Worm (Caenorhabditis elegans) whole organism, L2 larva: Measurements from ENCODE around the gene iglr-2.

Experiments used
- C34F6.9 ChIP-seq: fragments of 150-350 bp; optimal IDR thresholded peaks from 2 replicates; lab custom pipeline; 2014; ENCODE audit warnings: missing biosample characterization, missing genetic modification characterization
- F13H6.1 ChIP-seq: sonication (generic microtip); optimal IDR thresholded peaks from 2 replicates; lab custom pipeline; 2016; ENCODE audit warnings: missing genetic modification characterization, missing compliant biosample characterization
- R02D3.7 ChIP-seq: fragments of 150-350 bp; optimal IDR thresholded peaks from 2 replicates; lab custom pipeline; 2014; ENCODE audit warnings: missing biosample characterization, missing genetic modification characterization
- Y55F3AM.14 ChIP-seq: fragments of 200-800 bp; sonication (Bioruptor generic); optimal IDR thresholded peaks from 2 replicates; lab custom pipeline; 2018; ENCODE audit warnings: mild to moderate bottlenecking, missing genetic modification characterization, missing compliant biosample characterization
- ZK546.5 ChIP-seq: sonication (generic microtip); optimal IDR thresholded peaks from 2 replicates; lab custom pipeline; 2017; ENCODE audit warnings: missing biosample characterization, missing genetic modification characterization
- alr-1 ChIP-seq: fragments of 150-350 bp; optimal IDR thresholded peaks from 2 replicates; lab custom pipeline; 2014; ENCODE audit warnings: missing biosample characterization, missing genetic modification characterization
- ama-1 ChIP-seq: fragments of 150-350 bp; optimal IDR thresholded peaks from 2 replicates; lab custom pipeline; 2018; ENCODE audit warnings: inconsistent platforms
- blmp-1 ChIP-seq: sonication (generic microtip); optimal IDR thresholded peaks from 2 replicates; lab custom pipeline; 2017; ENCODE audit warnings: missing genetic modification characterization, mild to moderate bottlenecking, missing compliant biosample characterization, antibody characterized with exemption, moderate library complexity; ENCODE audit not compliant: insufficient read depth
- ceh-16 ChIP-seq: fragments of 150-350 bp; optimal IDR thresholded peaks from 2 replicates; lab custom pipeline; 2014; ENCODE audit warnings: missing biosample characterization, missing genetic modification characterization
- ceh-82 ChIP-seq: fragments of 150-350 bp; optimal IDR thresholded peaks from 2 replicates; lab custom pipeline; 2014; ENCODE audit warnings: missing biosample characterization, missing genetic modification characterization
- crh-2 ChIP-seq: sonication (generic microtip); optimal IDR thresholded peaks from 2 replicates; lab custom pipeline; 2017; ENCODE audit warnings: missing biosample characterization, missing genetic modification characterization
- egl-27 ChIP-seq: sonication (generic microtip); optimal IDR thresholded peaks from 3 replicates; lab custom pipeline; 2017; ENCODE audit warnings: missing biosample characterization, missing genetic modification reagents, missing genetic modification characterization
- elt-1 ChIP-seq: fragments of 150-350 bp; optimal IDR thresholded peaks from 2 replicates; lab custom pipeline; 2014; ENCODE audit warnings: missing biosample characterization, missing genetic modification characterization
- elt-3 ChIP-seq: sonication (generic microtip); optimal IDR thresholded peaks from 2 replicates; lab custom pipeline; 2017; ENCODE audit warnings: missing biosample characterization, missing genetic modification characterization
- fos-1 ChIP-seq: fragments of 150-350 bp; optimal IDR thresholded peaks from 2 replicates; lab custom pipeline; 2014; ENCODE audit warnings: missing biosample characterization, missing genetic modification characterization
- gmeb-1 ChIP-seq: fragments of 150-350 bp; optimal IDR thresholded peaks from 2 replicates; lab custom pipeline; 2014; ENCODE audit warnings: missing biosample characterization, missing genetic modification characterization
- lin-39 ChIP-seq: fragments of 150-350 bp; optimal IDR thresholded peaks from 2 replicates; lab custom pipeline; 2014; ENCODE audit warnings: missing biosample characterization, missing genetic modification reagents, missing genetic modification characterization
- lsy-2 ChIP-seq, 2 experiments: fragments of 150-350 bp in 1 of 2; sonication (generic microtip) in 1 of 2; optimal IDR thresholded peaks; 2 replicates each; lab custom pipeline; 2014 to 2017; ENCODE audit warnings: missing biosample characterization in 2 of 2, missing genetic modification characterization in 2 of 2
- mbf-1 ChIP-seq: sonication (generic microtip); optimal IDR thresholded peaks from 2 replicates; lab custom pipeline; 2017; ENCODE audit warnings: missing biosample characterization, missing genetic modification characterization
- mdl-1 ChIP-seq, 2 experiments: fragments of 150-350 bp in 1 of 2; sonication (generic microtip) in 1 of 2; optimal IDR thresholded peaks; 2 replicates each; lab custom pipeline; 2017; ENCODE audit warnings: missing biosample characterization in 2 of 2, missing genetic modification characterization in 2 of 2
- nhr-12 ChIP-seq: fragments of 150-350 bp; optimal IDR thresholded peaks from 2 replicates; lab custom pipeline; 2014; ENCODE audit warnings: missing biosample characterization, missing genetic modification characterization
- nhr-129 ChIP-seq: fragments of 150-350 bp; optimal IDR thresholded peaks from 2 replicates; lab custom pipeline; 2014; ENCODE audit warnings: missing biosample characterization, missing genetic modification characterization
- nhr-21 ChIP-seq: fragments of 150-350 bp; optimal IDR thresholded peaks from 2 replicates; lab custom pipeline; 2014; ENCODE audit warnings: missing biosample characterization, missing genetic modification characterization
- nhr-23 ChIP-seq: fragments of 150-350 bp; optimal IDR thresholded peaks from 2 replicates; lab custom pipeline; 2014; ENCODE audit warnings: missing biosample characterization, missing genetic modification reagents, missing genetic modification characterization
- nhr-237 ChIP-seq: fragments of 150-350 bp; optimal IDR thresholded peaks from 2 replicates; lab custom pipeline; 2014; ENCODE audit warnings: missing biosample characterization, missing genetic modification characterization
- nhr-25 ChIP-seq: fragments of 150-350 bp; sonication (generic microtip); optimal IDR thresholded peaks from 3 replicates; lab custom pipeline; 2014; ENCODE audit warnings: missing biosample characterization, missing genetic modification characterization
- nhr-77 ChIP-seq: fragments of 150-350 bp; optimal IDR thresholded peaks from 2 replicates; lab custom pipeline; 2014; ENCODE audit warnings: missing biosample characterization, missing genetic modification characterization
- peb-1 ChIP-seq: fragments of 150-350 bp; optimal IDR thresholded peaks from 2 replicates; lab custom pipeline; 2014; ENCODE audit warnings: missing biosample characterization, missing genetic modification characterization
- sma-3 ChIP-seq: sonication (generic microtip); optimal IDR thresholded peaks from 2 replicates; lab custom pipeline; 2016; ENCODE audit warnings: missing genetic modification reagents, missing genetic modification characterization, missing compliant biosample characterization
- sma-9 ChIP-seq, 2 experiments: fragments of 150-350 bp in 1 of 2; sonication (generic microtip) in 1 of 2; optimal IDR thresholded peaks; 2 replicates each; lab custom pipeline; 2014 to 2016; ENCODE audit warnings: missing genetic modification characterization in 2 of 2, mild to moderate bottlenecking in 1 of 2, missing biosample characterization in 1 of 2, missing compliant biosample characterization in 1 of 2, missing genetic modification reagents in 1 of 2, moderate library complexity in 1 of 2
- unc-39 ChIP-seq: fragments of 150-350 bp; optimal IDR thresholded peaks from 2 replicates; lab custom pipeline; 2014; ENCODE audit warnings: missing biosample characterization, missing genetic modification characterization
- unc-55 ChIP-seq: fragments of 150-350 bp; sonication (generic microtip); optimal IDR thresholded peaks from 3 replicates; lab custom pipeline; 2014; ENCODE audit warnings: missing biosample characterization, missing genetic modification reagents, missing genetic modification characterization
- unc-62 ChIP-seq: fragments of 150-350 bp; optimal IDR thresholded peaks from 2 replicates; lab custom pipeline; 2014; ENCODE audit warnings: missing biosample characterization, missing genetic modification reagents, missing genetic modification characterization
- zag-1 ChIP-seq: fragments of 150-350 bp; optimal IDR thresholded peaks from 2 replicates; lab custom pipeline; 2014; ENCODE audit warnings: missing biosample characterization, missing genetic modification characterization
- ztf-1 ChIP-seq: fragments of 200-800 bp; sonication (Bioruptor generic); conservative IDR thresholded peaks from 2 replicates; pipeline ENCODE4 v1.3.6; 2022; ENCODE audit warnings: missing genetic modification characterization, missing compliant biosample characterization
- ztf-11 ChIP-seq: sonication (generic microtip); optimal IDR thresholded peaks from 2 replicates; lab custom pipeline; 2017; ENCODE audit warnings: missing biosample characterization, missing genetic modification characterization
- ztf-4 ChIP-seq: fragments of 150-350 bp; optimal IDR thresholded peaks from 2 replicates; lab custom pipeline; 2014; ENCODE audit warnings: missing biosample characterization, missing genetic modification characterization

The iglr-2 gene

ce11 chrIII:8307356-8307755 lies 23.8 kb downstream of the iglr-2 start, which contains the start of the genes F10E9.7 and F10E9.5 (continued):
- TF ChIP-seq gmeb-1 (peak; percentile 92), egl-27 (peak; percentile 72), ceh-82 (tag; lab: Kevin White, UChicago) (no peak)

- TF ChIP-seq Y55F3AM.14 (GFP tag; lab: Kevin White, UChicago) (no peak), ceh-16 (tag; lab: Kevin White, UChicago) (no peak), lin-39 (tag; lab: Kevin White, UChicago) (no peak), R02D3.7 (tag; lab: Kevin White, UChicago) (no peak), sma-3 (GFP tag; lab: Kevin White, UChicago) (no peak), unc-55 (GFP tag; lab: Kevin White, UChicago) (no peak), unc-39 (tag; lab: Kevin White, UChicago) (no peak), nhr-12 (tag; lab: Kevin White, UChicago) (no peak)
Observed at ce11 chrIII:8305816-8306215, 25.3 kb downstream of the iglr-2 start.

ce11 chrIII:8305304-8305703 lies 25.8 kb downstream of the iglr-2 start:
- no peak for TF ChIP-seq unc-55 (GFP tag; lab: Kevin White, UChicago)
- TF ChIP-seq crh-2 (tag; lab: Kevin White, UChicago) = no peak
- TF ChIP-seq ztf-1 = no peak
- TF ChIP-seq nhr-12 (tag; lab: Kevin White, UChicago) = no peak
- no peak for TF ChIP-seq mdl-1 (tag; optimal IDR thresholded peaks at IDR 0.05; lab: Kevin White, UChicago)
- no peak for TF ChIP-seq sma-9 (GFP tag; optimal IDR thresholded peaks at IDR 0.05; lab: Kevin White, UChicago)
- TF ChIP-seq sma-9 (tag; optimal IDR thresholded peaks at IDR 0.05; lab: Kevin White, UChicago) = no peak
- no peak for TF ChIP-seq ceh-82 (tag; lab: Kevin White, UChicago)
- no peak for TF ChIP-seq nhr-77 (tag; lab: Kevin White, UChicago)
- TF ChIP-seq C34F6.9 (tag; lab: Kevin White, UChicago) = no peak
- no peak for TF ChIP-seq elt-3 (tag; lab: Kevin White, UChicago)
- no peak for TF ChIP-seq unc-39 (tag; lab: Kevin White, UChicago)
- no peak for TF ChIP-seq ZK546.5 (tag; lab: Kevin White, UChicago)

DNA sequence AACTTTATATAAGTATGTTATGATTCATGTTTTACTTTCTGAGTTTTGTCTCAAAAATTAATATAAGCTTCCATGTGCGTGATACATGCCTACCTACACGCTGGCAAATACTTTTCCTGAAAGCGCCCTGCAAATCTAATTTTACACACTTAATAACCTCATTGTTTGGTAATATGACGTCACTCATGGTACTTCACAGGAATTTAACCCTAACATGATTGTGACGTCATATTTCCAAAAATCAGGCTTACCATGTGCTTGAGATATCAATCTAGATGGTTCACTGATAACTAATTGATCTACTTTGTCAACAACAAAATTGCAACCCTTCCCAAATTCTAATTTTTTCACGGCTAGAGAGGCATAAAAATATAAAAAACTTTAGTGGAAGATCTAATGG lies 27.7 kb downstream of the iglr-2 start:
- TF ChIP-seq ztf-4 (tag; lab: Kevin White, UChicago) (no peak), unc-62 (GFP tag; lab: Kevin White, UChicago) (no peak), F13H6.1 (tag; lab: Kevin White, UChicago) (no peak), R02D3.7 (tag; lab: Kevin White, UChicago) (no peak), alr-1 (tag; lab: Kevin White, UChicago) (no peak), peb-1 (tag; lab: Kevin White, UChicago) (no peak), sma-3 (GFP tag; lab: Kevin White, UChicago) (no peak), mdl-1 (tag; optimal IDR thresholded peaks at IDR 0.05; lab: Kevin White, UChicago) (no peak), sma-9 (GFP tag; optimal IDR thresholded peaks at IDR 0.05; lab: Kevin White, UChicago) (no peak), sma-9 (tag; optimal IDR thresholded peaks at IDR 0.05; lab: Kevin White, UChicago) (no peak), nhr-129 (tag; lab: Kevin White, UChicago) (no peak), elt-1 (tag; lab: Kevin White, UChicago) (no peak), unc-55 (GFP tag; lab: Kevin White, UChicago) (no peak), ceh-82 (tag; lab: Kevin White, UChicago) (no peak)

DNA sequence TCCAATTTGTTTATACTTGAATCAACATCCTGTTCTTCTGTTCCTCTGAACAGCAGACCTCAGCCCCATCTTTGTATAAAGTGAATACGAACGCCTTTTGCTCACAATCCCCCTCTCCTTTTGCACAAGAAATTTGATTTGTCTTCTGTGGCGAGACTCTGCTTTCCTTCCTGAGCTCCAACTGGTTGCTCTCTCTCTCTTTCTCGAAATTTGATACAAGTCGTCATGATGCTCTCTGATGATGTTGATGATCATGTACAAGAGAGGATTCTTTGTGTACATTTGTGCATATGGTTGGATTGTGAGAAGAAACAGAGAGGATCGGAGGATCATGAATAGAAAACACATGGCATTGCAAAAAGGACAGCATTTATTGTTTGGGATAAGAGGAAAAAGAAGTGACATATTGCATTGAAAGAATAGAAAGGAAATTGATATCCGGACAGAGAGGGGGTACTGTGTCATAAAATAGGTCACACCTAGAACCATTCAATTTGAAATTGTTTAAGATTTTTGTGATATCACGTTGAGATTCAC lies 30.2 kb downstream of the iglr-2 start:
- no peak for TF ChIP-seq R02D3.7 (tag; lab: Kevin White, UChicago)

DNA sequence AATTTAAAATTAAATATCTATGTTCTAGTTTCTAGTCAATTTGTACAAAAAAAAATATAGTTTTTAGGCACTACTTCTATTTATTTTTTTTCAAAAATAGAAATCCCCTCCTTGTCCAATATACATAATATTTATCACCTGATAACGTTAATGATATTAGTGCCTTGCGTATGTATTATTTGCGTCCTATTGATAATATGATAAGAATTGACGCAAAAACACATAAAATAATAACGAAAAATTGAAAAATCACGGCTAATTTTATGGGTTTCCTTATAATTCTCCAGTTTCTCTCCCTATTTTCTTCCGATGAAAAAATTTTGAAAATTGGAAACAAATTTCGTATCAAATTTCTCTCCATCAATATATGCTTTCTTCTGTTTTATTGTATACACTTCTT lies 31.4 kb downstream of the iglr-2 start:
- no peak for TF ChIP-seq nhr-21
- peak; percentile 59 for TF ChIP-seq fos-1 (tag; lab: Kevin White, UChicago)

ce11 chrIII:8299078-8299587 lies 32.0 kb downstream of the iglr-2 start:
- TF ChIP-seq crh-2 (tag; lab: Kevin White, UChicago) (no peak), lsy-2 (tag; optimal IDR thresholded peaks at IDR 0.05; lab: Kevin White, UChicago) (no peak), nhr-23 (tag; lab: Kevin White, UChicago) (no peak), ztf-11 (no peak), nhr-77 (tag; lab: Kevin White, UChicago) (no peak), blmp-1 (tag; lab: Kevin White, UChicago) (no peak), ceh-82 (tag; lab: Kevin White, UChicago) (no peak), gmeb-1 (no peak), R02D3.7 (tag; lab: Kevin White, UChicago) (no peak), nhr-25 (no peak), nhr-21 (no peak), ama-1 (no peak), ZK546.5 (tag; lab: Kevin White, UChicago) (no peak), mbf-1 (tag; lab: Kevin White, UChicago) (no peak), elt-1 (tag; lab: Kevin White, UChicago) (no peak), alr-1 (tag; lab: Kevin White, UChicago) (no peak), zag-1 (tag; lab: Kevin White, UChicago) (no peak), nhr-237 (tag; lab: Kevin White, UChicago) (no peak)
